Fruit fly (Drosophila melanogaster): ENCODE data around the gene CG14042.

The CG14042 gene

DNA sequence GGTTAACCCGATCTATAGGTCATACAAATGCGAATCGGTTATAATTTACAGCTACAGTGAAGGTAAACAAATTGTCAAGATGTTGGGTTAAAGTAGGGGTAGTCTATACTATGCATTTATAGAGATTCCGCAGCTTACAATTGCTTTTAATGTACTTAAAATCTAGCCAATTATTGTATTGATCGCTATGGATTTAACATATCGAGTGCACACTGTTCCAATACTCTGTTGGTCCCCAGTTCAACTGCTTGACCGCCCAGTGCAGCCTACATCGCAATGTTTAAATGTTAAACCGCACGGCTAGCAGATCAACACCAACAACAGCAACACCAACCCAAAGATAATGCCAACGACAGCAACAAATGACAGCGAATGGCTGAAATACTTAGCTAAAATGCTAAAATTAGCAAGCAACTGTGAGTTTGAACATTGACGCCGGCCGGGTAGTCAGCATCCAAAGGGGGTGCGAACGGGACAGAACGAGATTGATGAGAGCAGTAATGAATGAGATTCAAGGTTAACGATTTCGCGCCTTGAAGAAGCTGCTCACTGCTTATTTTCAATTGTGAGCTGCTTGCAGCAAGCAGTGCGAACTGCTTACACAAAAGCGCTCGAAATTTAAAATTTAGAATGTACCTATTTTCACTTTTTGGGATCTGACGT lies 36.5 kb upstream of the CG14042 start:
- TF ChIP-seq gcm2 (GFP tag; optimal IDR thresholded peaks at IDR 0.05) (no peak), CG3847 (GFP tag; IDR thresholded peaks at IDR 0.05) (no peak), her (GFP tag; optimal IDR thresholded peaks at IDR 0.05) (no peak), sima (GFP tag; optimal IDR thresholded peaks at IDR 0.05) (no peak), CG13287 (GFP tag; IDR thresholded peaks at IDR 0.05; ENCODE audit: partially characterized antibody) (peak; percentile 49; the same call in 1 of the 2 replicates), ATbp (GFP tag; optimal IDR thresholded peaks at IDR 0.05) (no peak), ham (GFP tag; IDR thresholded peaks at IDR 0.05) (no peak), NfI (GFP tag; optimal IDR thresholded peaks at IDR 0.05) (no peak), dati (GFP tag; IDR thresholded peaks at IDR 0.05) (no peak), Hsf (GFP tag; optimal IDR thresholded peaks at IDR 0.05) (no peak), Atf-2 (GFP tag; optimal IDR thresholded peaks at IDR 0.05) (no peak), en (GFP tag; optimal IDR thresholded peaks at IDR 0.05) (no peak), chinmo (GFP tag; IDR thresholded peaks at IDR 0.05; ENCODE audit: partially characterized antibody) (peak; percentile 96), grau (tag; optimal IDR thresholded peaks at IDR 0.05) (peak; percentile 94), Asciz (GFP tag; optimal IDR thresholded peaks at IDR 0.05) (no peak), CG9817 (tag; optimal IDR thresholded peaks at IDR 0.05) (no peak), Lhr (GFP tag; optimal IDR thresholded peaks at IDR 0.05) (no peak), kay (GFP tag; optimal IDR thresholded peaks at IDR 0.05) (no peak), crol (GFP tag; IDR thresholded peaks at IDR 0.05) (no peak; the same call in none of the 2 replicates), sens-2 (GFP tag; IDR thresholded peaks at IDR 0.05) (peak; percentile 36; the same call in 1 of the 2 replicates), CG7839 (tag; optimal IDR thresholded peaks at IDR 0.05) (no peak), kni (GFP tag; optimal IDR thresholded peaks at IDR 0.05) (peak; percentile 10), vfl (GFP tag; optimal IDR thresholded peaks at IDR 0.05) (no peak), disco-r (GFP tag; optimal IDR thresholded peaks at IDR 0.05) (no peak), h (optimal IDR thresholded peaks at IDR 0.05) (no peak), CG14710 (tag; optimal IDR thresholded peaks at IDR 0.05) (no peak), CG2199 (GFP tag; IDR thresholded peaks at IDR 0.05) (peak; percentile 93), chm (GFP tag; IDR thresholded peaks at IDR 0.05) (peak; percentile 28; the same call in 1 of the 2 replicates), sd (tag; optimal IDR thresholded peaks at IDR 0.05) (peak; percentile 75), CG33557 (GFP tag; optimal IDR thresholded peaks at IDR 0.05) (no peak), Nf-YB (GFP tag; optimal IDR thresholded peaks at IDR 0.05) (no peak), dmrt11E (tag; optimal IDR thresholded peaks at IDR 0.05) (no peak), CG4730 (GFP tag; IDR thresholded peaks at IDR 0.05) (peak; percentile 24), Neu2 (GFP tag; optimal IDR thresholded peaks at IDR 0.05; ENCODE audit: borderline replicate concordance) (no peak), CG10274 (GFP tag; optimal IDR thresholded peaks at IDR 0.05) (no peak), Nf-YC (tag; optimal IDR thresholded peaks at IDR 0.05) (peak; percentile 20), CG33213 (GFP tag; optimal IDR thresholded peaks at IDR 0.05) (no peak), Ets65A (GFP tag) (peak; percentile 73), sim (GFP tag; IDR thresholded peaks at IDR 0.05) (no peak), slp2 (GFP tag; optimal IDR thresholded peaks at IDR 0.05) (no peak), CG31365 (tag; optimal IDR thresholded peaks at IDR 0.05) (peak; percentile 100), Dp (GFP tag; optimal IDR thresholded peaks at IDR 0.05) (peak; percentile 93), btn (GFP tag; optimal IDR thresholded peaks at IDR 0.05) (no peak), Ravus (GFP tag; IDR thresholded peaks at IDR 0.05) (no peak; the same call in 1 of the 2 replicates), ttk (GFP tag; IDR thresholded peaks at IDR 0.05) (no peak; the same call in 1 of the 2 replicates), CG17829 (tag; optimal IDR thresholded peaks at IDR 0.05) (no peak), Sox102F (GFP tag; optimal IDR thresholded peaks at IDR 0.05) (no peak), HmgZ (tag; optimal IDR thresholded peaks at IDR 0.05) (peak; percentile 17), Sry-δ (GFP tag; optimal IDR thresholded peaks at IDR 0.05) (no peak), CG6683 (GFP tag; optimal IDR thresholded peaks at IDR 0.05) (no peak)
